Worm (Caenorhabditis elegans): ENCODE data around the gene cmk-1.
A peak's percentile ranks its signal among the peaks of the same experiment; 100 is the strongest.

cmk-1 gene

ce11 chrIV:1857866-1858271 is 33.6 kb downstream of the cmk-1 start (continued):
- peak; percentile 53 for TF ChIP-seq mec-3 (tag; optimal IDR thresholded peaks at IDR 0.05; ENCODE audit: borderline replicate concordance)
- no peak for TF ChIP-seq madf-2 (tag; optimal IDR thresholded peaks at IDR 0.05)
- TF ChIP-seq syd-9 (tag; optimal IDR thresholded peaks at IDR 0.05): peak; percentile 6
- TF ChIP-seq nhr-11 (tag; optimal IDR thresholded peaks at IDR 0.05): no peak
- peak; percentile 83 for TF ChIP-seq hlh-30 (tag; optimal IDR thresholded peaks at IDR 0.05; ENCODE audit: insufficient read depth)
- TF ChIP-seq lim-6 (tag; optimal IDR thresholded peaks at IDR 0.05): peak; percentile 39
- TF ChIP-seq pha-4 (tag; optimal IDR thresholded peaks at IDR 0.05): no peak
- no peak for TF ChIP-seq hlh-13 (GFP tag; optimal IDR thresholded peaks at IDR 0.05)
- peak; percentile 61 for TF ChIP-seq ceh-34 (tag; optimal IDR thresholded peaks at IDR 0.05)
- TF ChIP-seq unc-86 (tag; optimal IDR thresholded peaks at IDR 0.05): no peak
- no peak for TF ChIP-seq pros-1 (tag; optimal IDR thresholded peaks at IDR 0.05)
- TF ChIP-seq unc-55 (GFP tag; optimal IDR thresholded peaks at IDR 0.05): peak; percentile 69
- no peak for TF ChIP-seq ceh-6 (GFP tag; optimal IDR thresholded peaks at IDR 0.05)
- TF ChIP-seq unc-42 (tag; optimal IDR thresholded peaks at IDR 0.05): peak; percentile 61
- no peak for TF ChIP-seq T23F11.4 (GFP tag; optimal IDR thresholded peaks at IDR 0.05)

ce11 chrIV:1859365-1859982 is 35.2 kb downstream of the cmk-1 start:
- TF ChIP-seq rnt-1 (tag; optimal IDR thresholded peaks at IDR 0.05): no peak
- no peak for TF ChIP-seq unc-86 (tag; optimal IDR thresholded peaks at IDR 0.05)
- no peak for TF ChIP-seq tbx-2 (tag; optimal IDR thresholded peaks at IDR 0.05)

- TF ChIP-seq hlh-15 (tag; optimal IDR thresholded peaks at IDR 0.05) (no peak), dve-1 (tag; optimal IDR thresholded peaks at IDR 0.05) (no peak), nfya-1 (tag; optimal IDR thresholded peaks at IDR 0.05) (peak; percentile 99)
These were observed 36.7 kb downstream of the cmk-1 start for ce11 chrIV:1860965-1861364.

- TF ChIP-seq unc-42 (tag; optimal IDR thresholded peaks at IDR 0.05): no peak
- no peak for TF ChIP-seq pha-2 (tag; optimal IDR thresholded peaks at IDR 0.05)
- no peak for TF ChIP-seq odd-2 (tag; optimal IDR thresholded peaks at IDR 0.05)
- TF ChIP-seq F13H6.1 (tag; optimal IDR thresholded peaks at IDR 0.05): no peak
- TF ChIP-seq ceh-18 (tag; optimal IDR thresholded peaks at IDR 0.05): no peak
- no peak for TF ChIP-seq npax-4 (tag; optimal IDR thresholded peaks at IDR 0.05)
- no peak for TF ChIP-seq fkh-10 (GFP tag; optimal IDR thresholded peaks at IDR 0.05)
- TF ChIP-seq sox-4 (tag; optimal IDR thresholded peaks at IDR 0.05): no peak
- TF ChIP-seq pax-1 (tag; optimal IDR thresholded peaks at IDR 0.05): no peak
- TF ChIP-seq tbx-7 (tag; optimal IDR thresholded peaks at IDR 0.05): no peak
- TF ChIP-seq C08G9.2 (tag; optimal IDR thresholded peaks at IDR 0.05): no peak
- TF ChIP-seq pat-9 (tag; optimal IDR thresholded peaks at IDR 0.05): no peak
- no peak for TF ChIP-seq ceh-6 (GFP tag; optimal IDR thresholded peaks at IDR 0.05)
- TF ChIP-seq hlh-8 (tag; optimal IDR thresholded peaks at IDR 0.05): no peak
- TF ChIP-seq pag-3 (tag; optimal IDR thresholded peaks at IDR 0.05; ENCODE audit: borderline replicate concordance): no peak
- no peak for TF ChIP-seq sdc-2 (tag; optimal IDR thresholded peaks at IDR 0.05)
- TF ChIP-seq eyg-1 (tag; optimal IDR thresholded peaks at IDR 0.05): no peak
- no peak for TF ChIP-seq K09A11.1 (tag; optimal IDR thresholded peaks at IDR 0.05; ENCODE audit: insufficient read depth)
- TF ChIP-seq madf-2 (tag; optimal IDR thresholded peaks at IDR 0.05): no peak
- TF ChIP-seq unc-3 (GFP tag; conservative IDR thresholded peaks at IDR 0.05): no peak
- no peak for TF ChIP-seq unc-3 (tag; optimal IDR thresholded peaks at IDR 0.05)
These were observed 38.4 kb downstream of the cmk-1 start for ce11 chrIV:1862655-1863054.

All from whole organism, late embryonic.